Worm (Caenorhabditis elegans): Measurements from ENCODE around the gene smc-3.
A peak's percentile ranks its signal among the peaks of the same experiment; 100 is the strongest.

DNA sequence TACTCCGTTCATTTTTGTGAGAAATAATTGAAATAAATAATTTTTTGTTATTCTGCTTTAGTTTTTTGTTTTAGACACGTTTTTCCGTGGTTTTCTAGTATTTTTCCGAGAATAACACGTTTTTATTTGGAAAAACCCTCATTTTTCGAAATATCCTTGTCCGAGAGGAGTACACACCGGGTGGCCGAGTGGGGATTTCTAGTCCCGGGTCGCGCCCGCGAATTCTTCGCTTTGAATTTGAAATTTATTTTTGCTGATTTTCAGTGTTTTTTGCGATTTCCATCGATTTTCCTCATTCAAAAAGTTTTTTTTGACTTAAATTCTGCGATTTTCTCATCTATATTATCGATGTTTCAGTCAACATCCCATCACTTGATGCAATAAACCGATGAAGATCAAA, at the start of gene smc-3, which contains the start of the genes gly-9 and mib-1:
- TF ChIP-seq rcor-1 (GFP tag; IDR thresholded peaks at IDR 0.05) (no peak; the same call in 1 of the 2 replicates), ceh-40 (GFP tag; IDR thresholded peaks at IDR 0.05) (no peak), lin-54 (GFP tag; optimal IDR thresholded peaks at IDR 0.05) (peak; percentile 87), madf-3 (GFP tag; IDR thresholded peaks at IDR 0.05) (no peak), ztf-6 (GFP tag; IDR thresholded peaks at IDR 0.05) (0 out of 2 replicates have a peak, but pooled peaks have one; percentile 16), dpl-1 (GFP tag; optimal IDR thresholded peaks at IDR 0.05) (peak; percentile 59), let-526 (GFP tag; IDR thresholded peaks at IDR 0.05) (0 out of 2 replicates have a peak, but pooled peaks have one; percentile 59)
